Worm (Caenorhabditis elegans) whole organism, L3 larva: Measurements from ENCODE around the gene vha-13.

Source experiments
- ZK546.5 ChIP-seq: sonication (generic microtip); optimal IDR thresholded peaks from 2 replicates; lab custom pipeline; 2017; ENCODE audit warnings: missing biosample characterization, missing genetic modification characterization
- aly-2 ChIP-seq: fragments of 150-350 bp; optimal IDR thresholded peaks from 2 replicates; lab custom pipeline; 2014; ENCODE audit warnings: missing biosample characterization, missing genetic modification characterization
- ceh-28 ChIP-seq: fragments of 150-350 bp; optimal IDR thresholded peaks from 2 replicates; lab custom pipeline; 2014; ENCODE audit warnings: missing biosample characterization, missing genetic modification reagents, missing genetic modification characterization
- daf-12 ChIP-seq: fragments of 150-350 bp; optimal IDR thresholded peaks from 2 replicates; lab custom pipeline; 2014; ENCODE audit warnings: missing biosample characterization, missing genetic modification reagents, missing genetic modification characterization
- elt-1 ChIP-seq: fragments of 150-350 bp; optimal IDR thresholded peaks from 2 replicates; lab custom pipeline; 2014; ENCODE audit warnings: missing biosample characterization, missing genetic modification characterization
- elt-3 ChIP-seq, 3 experiments: fragments of 150-350 bp in 1 of 3; sonication (generic microtip) in 2 of 3; optimal IDR thresholded peaks; 2 replicates in 2 of 3; 4 replicates in 1 of 3; lab custom pipeline; 2014 to 2017; ENCODE audit warnings: missing biosample characterization in 3 of 3, missing genetic modification characterization in 3 of 3
- eor-1 ChIP-seq, 2 experiments: fragments of 150-350 bp; optimal IDR thresholded peaks; 2 replicates each; lab custom pipeline; 2014 to 2018; ENCODE audit warnings: missing biosample characterization in 2 of 2, missing genetic modification characterization in 2 of 2
- fos-1 ChIP-seq: fragments of 150-350 bp; optimal IDR thresholded peaks from 2 replicates; lab custom pipeline; 2014; ENCODE audit warnings: missing biosample characterization, missing genetic modification characterization
- hmg-11 ChIP-seq: sonication (generic microtip); optimal IDR thresholded peaks from 2 replicates; lab custom pipeline; 2016; ENCODE audit warnings: missing genetic modification characterization, missing compliant biosample characterization
- lin-15B ChIP-seq: fragments of 150-350 bp; optimal IDR thresholded peaks from 2 replicates; lab custom pipeline; 2014; ENCODE audit warnings: missing biosample characterization, missing genetic modification characterization
- mdl-1 ChIP-seq: fragments of 150-350 bp; optimal IDR thresholded peaks from 2 replicates; lab custom pipeline; 2014; ENCODE audit warnings: missing biosample characterization, missing genetic modification characterization
- mml-1 ChIP-seq: fragments of 150-350 bp; sonication (generic microtip); optimal IDR thresholded peaks from 3 replicates; lab custom pipeline; 2014; ENCODE audit warnings: missing biosample characterization, missing genetic modification characterization
- nhr-11 ChIP-seq: fragments of 150-350 bp; optimal IDR thresholded peaks from 2 replicates; lab custom pipeline; 2014; ENCODE audit warnings: missing biosample characterization, missing genetic modification characterization
- nhr-12 ChIP-seq: fragments of 150-350 bp; optimal IDR thresholded peaks from 2 replicates; lab custom pipeline; 2014; ENCODE audit warnings: missing biosample characterization, missing genetic modification characterization
- nhr-23 ChIP-seq: fragments of 150-350 bp; optimal IDR thresholded peaks from 2 replicates; lab custom pipeline; 2014; ENCODE audit warnings: missing biosample characterization, missing genetic modification reagents, missing genetic modification characterization
- nhr-25 ChIP-seq: sonication (generic microtip); optimal IDR thresholded peaks from 2 replicates; lab custom pipeline; 2017; ENCODE audit warnings: missing biosample characterization, missing genetic modification characterization
- nhr-28 ChIP-seq: fragments of 150-350 bp; optimal IDR thresholded peaks from 2 replicates; lab custom pipeline; 2014; ENCODE audit warnings: missing biosample characterization, missing genetic modification characterization
- nhr-77 ChIP-seq: fragments of 150-350 bp; optimal IDR thresholded peaks from 2 replicates; lab custom pipeline; 2014; ENCODE audit warnings: missing biosample characterization, missing genetic modification characterization
- pqm-1 ChIP-seq: fragments of 150-350 bp; optimal IDR thresholded peaks from 2 replicates; lab custom pipeline; 2017; ENCODE audit warnings: missing biosample characterization, missing genetic modification characterization, inconsistent platforms
- sea-2 ChIP-seq: fragments of 150-350 bp; sonication (generic microtip); optimal IDR thresholded peaks from 4 replicates; lab custom pipeline; 2014; ENCODE audit warnings: missing biosample characterization, missing genetic modification reagents, missing genetic modification characterization
- snpc-4 ChIP-seq: fragments of 150-350 bp; optimal IDR thresholded peaks from 2 replicates; lab custom pipeline; 2014; ENCODE audit warnings: missing biosample characterization, missing genetic modification characterization
- unc-62 ChIP-seq: fragments of 150-350 bp; sonication (generic microtip); optimal IDR thresholded peaks from 4 replicates; lab custom pipeline; 2014; ENCODE audit warnings: missing biosample characterization, missing genetic modification reagents, missing genetic modification characterization
- zag-1 ChIP-seq: fragments of 150-350 bp; optimal IDR thresholded peaks from 2 replicates; lab custom pipeline; 2014; ENCODE audit warnings: missing biosample characterization, missing genetic modification characterization
- ztf-4 ChIP-seq: fragments of 150-350 bp; optimal IDR thresholded peaks from 2 replicates; lab custom pipeline; 2014; ENCODE audit warnings: missing biosample characterization, missing genetic modification characterization

Gene vha-13

ce11 chrV:14393504-14393903 is 42.0 kb downstream of the vha-13 start, which contains the start of gene C15H11.1:
C15H11.1 (plus strand) TSS chrV:14393804.
- no peak for TF ChIP-seq fos-1 (tag; lab: Kevin White, UChicago)
- TF ChIP-seq ceh-28: no peak
- no peak for TF ChIP-seq zag-1 (tag; lab: Kevin White, UChicago)
- TF ChIP-seq hmg-11 (tag; lab: Kevin White, UChicago): no peak
- no peak for TF ChIP-seq sea-2 (GFP tag; lab: Kevin White, UChicago)
- no peak for TF ChIP-seq lin-15B (tag; lab: Kevin White, UChicago)

ce11 chrV:14394743-14395142 is 43.2 kb downstream of the vha-13 start, which contains the start of gene C15H11.13:
C15H11.13 (plus strand) TSS chrV:14395043.
- TF ChIP-seq elt-3 (tag; optimal IDR thresholded peaks at IDR 0.05; lab: Kevin White, UChicago): no peak

DNA sequence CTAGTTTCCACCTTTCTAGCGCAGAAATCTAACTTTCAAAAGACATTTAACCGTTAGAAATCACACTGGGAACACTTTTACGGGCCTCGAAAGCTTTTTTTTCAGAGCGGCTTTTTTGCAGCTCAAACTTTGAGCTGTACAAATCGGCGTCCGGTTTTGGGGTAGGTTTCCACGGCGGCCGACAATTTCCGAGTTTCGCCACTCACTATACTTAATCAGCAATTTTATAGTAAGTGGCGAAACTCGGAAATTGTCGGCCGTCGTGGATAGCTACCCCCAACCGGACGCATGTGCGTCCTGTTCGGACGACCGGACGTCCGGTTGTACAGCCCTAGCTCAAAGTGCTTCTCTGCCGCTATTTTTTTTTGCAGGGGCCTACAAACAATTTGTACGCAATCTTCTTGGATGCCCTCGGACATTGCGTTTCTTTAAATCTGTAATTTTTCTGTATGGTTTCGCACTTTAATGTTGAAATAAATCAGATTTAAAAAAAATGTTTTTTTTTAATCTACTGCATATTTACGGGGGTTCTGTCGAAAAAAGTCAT is 44.7 kb downstream of the vha-13 start:
- TF ChIP-seq ztf-4 (tag; lab: Kevin White, UChicago) (no peak), mml-1 (tag; lab: Kevin White, UChicago) (no peak), fos-1 (tag; lab: Kevin White, UChicago) (no peak), elt-1 (tag; lab: Kevin White, UChicago) (no peak), nhr-12 (tag; lab: Kevin White, UChicago) (no peak), eor-1 (tag; optimal IDR thresholded peaks at IDR 0.05; lab: Kevin White, UChicago) (no peak), nhr-11 (tag; lab: Kevin White, UChicago) (no peak), nhr-77 (tag; lab: Kevin White, UChicago) (no peak), mdl-1 (tag; lab: Kevin White, UChicago) (no peak), sea-2 (GFP tag; lab: Kevin White, UChicago) (no peak), nhr-28 (tag; lab: Kevin White, UChicago) (no peak), aly-2 (tag; lab: Kevin White, UChicago) (no peak), zag-1 (tag; lab: Kevin White, UChicago) (no peak), ZK546.5 (tag; lab: Kevin White, UChicago) (no peak), nhr-23 (no peak), unc-62 (GFP tag; lab: Kevin White, UChicago) (no peak), daf-12 (tag; lab: Kevin White, UChicago) (no peak), snpc-4 (tag; lab: Kevin White, UChicago) (no peak), nhr-25 (no peak), pqm-1 (no peak)
